Worm (Caenorhabditis elegans) whole organism, midembryonic: ENCODE measurements around the gene ets-8.
"Not testable (repeated sequence)": the region's sequence is repeated elsewhere in the genome, so short reads cannot be mapped to it uniquely, and the experiment has no call there.

Source experiments
- cog-1 ChIP-seq: sonication (generic microtip); optimal IDR thresholded peaks from 2 replicates; lab custom pipeline; 2016; ENCODE audit warnings: missing genetic modification characterization, missing compliant biosample characterization
- flt-1 ChIP-seq: fragments of 200-800 bp; sonication (Bioruptor generic); IDR thresholded peaks from 2 replicates; pipeline ENCODE4 v1.3.6; 2022; ENCODE audit warnings: missing genetic modification characterization, missing compliant biosample characterization
- klf-2 ChIP-seq: fragments of 200-800 bp; sonication (Bioruptor generic); conservative IDR thresholded peaks from 2 replicates; pipeline ENCODE4 v1.3.6; 2022; ENCODE audit warnings: missing genetic modification reagents, missing genetic modification characterization, missing compliant biosample characterization
- ref-1 ChIP-seq: fragments of 200-800 bp; sonication (Bioruptor generic); conservative IDR thresholded peaks from 2 replicates; pipeline ENCODE4 v1.3.6; 2022; ENCODE audit warnings: missing genetic modification reagents, missing genetic modification characterization, missing compliant biosample characterization
- ztf-23 ChIP-seq: fragments of 200-800 bp; sonication (Bioruptor generic); IDR thresholded peaks from 2 replicates; pipeline ENCODE4 v1.3.6; 2022; ENCODE audit warnings: missing genetic modification reagents, missing genetic modification characterization, missing compliant biosample characterization

DNA sequence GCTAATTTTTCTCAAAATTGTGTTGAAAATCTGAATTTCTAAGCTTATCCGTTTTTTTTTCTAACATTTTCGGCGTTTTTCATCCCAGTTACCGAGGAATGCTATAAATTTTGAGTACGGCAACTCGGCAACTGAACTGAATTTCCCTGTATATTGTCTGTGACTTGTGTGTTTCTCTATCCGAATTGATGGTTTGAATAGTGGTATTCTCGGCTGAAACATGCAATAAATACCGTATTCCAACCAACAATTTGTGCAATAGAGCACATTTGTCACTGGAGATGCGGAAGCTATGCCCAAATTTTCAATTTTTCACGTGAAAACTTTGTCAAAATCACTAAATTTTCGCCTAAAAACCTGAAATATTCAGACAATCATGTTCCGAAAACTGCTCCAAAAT, 22.0 kb upstream of the ets-8 start, which contains the start of gene rmif-2:
- not testable (repeated sequence) for TF ChIP-seq ref-1 (GFP tag; lab: Robert Waterston, UW); ztf-23 (GFP tag; lab: Robert Waterston, UW); flt-1; cog-1 (tag; lab: Kevin White, UChicago); klf-2 (GFP tag; lab: Robert Waterston, UW)
